Worm (Caenorhabditis elegans) whole organism, L2 larva: ENCODE data around the gene bath-5.
A peak's percentile ranks its signal among the peaks of the same experiment; 100 is the strongest.

ENCODE experiments used
- C34F6.9 ChIP-seq: fragments of 150-350 bp; optimal IDR thresholded peaks from 2 replicates; lab custom pipeline; 2014; ENCODE audit warnings: missing biosample characterization, missing genetic modification characterization
- R02D3.7 ChIP-seq: fragments of 150-350 bp; optimal IDR thresholded peaks from 2 replicates; lab custom pipeline; 2014; ENCODE audit warnings: missing biosample characterization, missing genetic modification characterization
- aly-2 ChIP-seq: fragments of 150-350 bp; optimal IDR thresholded peaks from 2 replicates; lab custom pipeline; 2014; ENCODE audit warnings: missing biosample characterization, missing genetic modification characterization
- ama-1 ChIP-seq: fragments of 150-350 bp; optimal IDR thresholded peaks from 2 replicates; lab custom pipeline; 2018; ENCODE audit warnings: inconsistent platforms
- blmp-1 ChIP-seq: sonication (generic microtip); optimal IDR thresholded peaks from 2 replicates; lab custom pipeline; 2017; ENCODE audit warnings: missing genetic modification characterization, mild to moderate bottlenecking, missing compliant biosample characterization, antibody characterized with exemption, moderate library complexity; ENCODE audit not compliant: insufficient read depth
- ceh-82 ChIP-seq: fragments of 150-350 bp; optimal IDR thresholded peaks from 2 replicates; lab custom pipeline; 2014; ENCODE audit warnings: missing biosample characterization, missing genetic modification characterization
- dmd-4 ChIP-seq: sonication (generic microtip); optimal IDR thresholded peaks from 2 replicates; lab custom pipeline; 2017; ENCODE audit warnings: missing biosample characterization, missing genetic modification characterization
- elt-1 ChIP-seq: fragments of 150-350 bp; optimal IDR thresholded peaks from 2 replicates; lab custom pipeline; 2014; ENCODE audit warnings: missing biosample characterization, missing genetic modification characterization
- elt-3 ChIP-seq: sonication (generic microtip); optimal IDR thresholded peaks from 2 replicates; lab custom pipeline; 2017; ENCODE audit warnings: missing biosample characterization, missing genetic modification characterization
- fos-1 ChIP-seq: fragments of 150-350 bp; optimal IDR thresholded peaks from 2 replicates; lab custom pipeline; 2014; ENCODE audit warnings: missing biosample characterization, missing genetic modification characterization
- gmeb-1 ChIP-seq: fragments of 150-350 bp; optimal IDR thresholded peaks from 2 replicates; lab custom pipeline; 2014; ENCODE audit warnings: missing biosample characterization, missing genetic modification characterization
- lin-13 ChIP-seq: fragments of 150-350 bp; optimal IDR thresholded peaks from 2 replicates; lab custom pipeline; 2014; ENCODE audit warnings: missing biosample characterization, missing genetic modification reagents, missing genetic modification characterization
- lsy-2 ChIP-seq, 2 experiments: fragments of 150-350 bp in 1 of 2; sonication (generic microtip) in 1 of 2; optimal IDR thresholded peaks; 2 replicates each; lab custom pipeline; 2014 to 2017; ENCODE audit warnings: missing biosample characterization in 2 of 2, missing genetic modification characterization in 2 of 2
- mab-5 ChIP-seq: fragments of 150-350 bp; optimal IDR thresholded peaks from 2 replicates; lab custom pipeline; 2014; ENCODE audit warnings: missing biosample characterization, missing genetic modification characterization
- mbf-1 ChIP-seq: sonication (generic microtip); optimal IDR thresholded peaks from 2 replicates; lab custom pipeline; 2017; ENCODE audit warnings: missing biosample characterization, missing genetic modification characterization
- mdl-1 ChIP-seq, 2 experiments: fragments of 150-350 bp in 1 of 2; sonication (generic microtip) in 1 of 2; optimal IDR thresholded peaks; 2 replicates each; lab custom pipeline; 2017; ENCODE audit warnings: missing biosample characterization in 2 of 2, missing genetic modification characterization in 2 of 2
- nhr-10 ChIP-seq: sonication (generic microtip); optimal IDR thresholded peaks from 2 replicates; lab custom pipeline; 2017; ENCODE audit warnings: missing biosample characterization, missing genetic modification characterization
- nhr-11 ChIP-seq: fragments of 150-350 bp; optimal IDR thresholded peaks from 2 replicates; lab custom pipeline; 2014; ENCODE audit warnings: missing biosample characterization, missing genetic modification characterization
- nhr-12 ChIP-seq: fragments of 150-350 bp; optimal IDR thresholded peaks from 2 replicates; lab custom pipeline; 2014; ENCODE audit warnings: missing biosample characterization, missing genetic modification characterization
- nhr-21 ChIP-seq: fragments of 150-350 bp; optimal IDR thresholded peaks from 2 replicates; lab custom pipeline; 2014; ENCODE audit warnings: missing biosample characterization, missing genetic modification characterization
- nhr-23 ChIP-seq: fragments of 150-350 bp; optimal IDR thresholded peaks from 2 replicates; lab custom pipeline; 2014; ENCODE audit warnings: missing biosample characterization, missing genetic modification reagents, missing genetic modification characterization
- nhr-237 ChIP-seq: fragments of 150-350 bp; optimal IDR thresholded peaks from 2 replicates; lab custom pipeline; 2014; ENCODE audit warnings: missing biosample characterization, missing genetic modification characterization
- nhr-25 ChIP-seq: fragments of 150-350 bp; sonication (generic microtip); optimal IDR thresholded peaks from 3 replicates; lab custom pipeline; 2014; ENCODE audit warnings: missing biosample characterization, missing genetic modification characterization
- nhr-77 ChIP-seq: fragments of 150-350 bp; optimal IDR thresholded peaks from 2 replicates; lab custom pipeline; 2014; ENCODE audit warnings: missing biosample characterization, missing genetic modification characterization
- peb-1 ChIP-seq: fragments of 150-350 bp; optimal IDR thresholded peaks from 2 replicates; lab custom pipeline; 2014; ENCODE audit warnings: missing biosample characterization, missing genetic modification characterization
- sem-4 ChIP-seq: fragments of 150-350 bp; optimal IDR thresholded peaks from 2 replicates; lab custom pipeline; 2014; ENCODE audit warnings: missing biosample characterization, missing genetic modification reagents, missing genetic modification characterization
- skn-1 ChIP-seq: sonication (generic microtip); optimal IDR thresholded peaks from 2 replicates; lab custom pipeline; 2017; ENCODE audit warnings: missing biosample characterization, missing genetic modification characterization
- sma-3 ChIP-seq: sonication (generic microtip); optimal IDR thresholded peaks from 2 replicates; lab custom pipeline; 2016; ENCODE audit warnings: missing genetic modification reagents, missing genetic modification characterization, missing compliant biosample characterization
- snpc-4 ChIP-seq: fragments of 150-350 bp; optimal IDR thresholded peaks from 2 replicates; lab custom pipeline; 2014; ENCODE audit warnings: missing biosample characterization, missing genetic modification characterization
- unc-39 ChIP-seq: fragments of 150-350 bp; optimal IDR thresholded peaks from 2 replicates; lab custom pipeline; 2014; ENCODE audit warnings: missing biosample characterization, missing genetic modification characterization
- unc-55 ChIP-seq: fragments of 150-350 bp; sonication (generic microtip); optimal IDR thresholded peaks from 3 replicates; lab custom pipeline; 2014; ENCODE audit warnings: missing biosample characterization, missing genetic modification reagents, missing genetic modification characterization
- unc-62 ChIP-seq: fragments of 150-350 bp; optimal IDR thresholded peaks from 2 replicates; lab custom pipeline; 2014; ENCODE audit warnings: missing biosample characterization, missing genetic modification reagents, missing genetic modification characterization
- ztf-11 ChIP-seq: sonication (generic microtip); optimal IDR thresholded peaks from 2 replicates; lab custom pipeline; 2017; ENCODE audit warnings: missing biosample characterization, missing genetic modification characterization
- ztf-4 ChIP-seq: fragments of 150-350 bp; optimal IDR thresholded peaks from 2 replicates; lab custom pipeline; 2014; ENCODE audit warnings: missing biosample characterization, missing genetic modification characterization

Gene bath-5

DNA sequence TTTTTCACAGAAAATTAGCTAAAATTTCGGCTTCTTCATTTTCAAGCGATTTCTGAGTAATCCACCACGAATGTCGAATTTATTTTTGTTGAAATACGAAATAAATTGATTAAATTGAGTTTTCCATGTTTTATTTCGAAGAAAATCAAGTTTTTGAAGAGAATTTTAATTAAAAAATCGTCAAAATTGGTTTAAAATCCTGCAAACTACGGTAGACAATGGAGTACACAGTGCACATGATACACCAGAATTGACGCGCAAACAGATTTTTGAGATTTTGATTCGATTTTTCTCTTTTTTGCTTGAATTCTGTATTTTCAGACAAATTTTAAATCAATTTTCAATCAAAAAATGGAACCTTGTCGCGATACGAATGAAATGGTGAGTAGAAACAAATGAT is 1.5 kb upstream of the bath-5 start, which contains the start of gene F59H6.14:
Gene F59H6.14, plus strand, starts transcription at position 301 of the 400 bp plus-strand sequence.
- TF ChIP-seq nhr-25 (tag; lab: Kevin White, UChicago) (no peak), blmp-1 (tag; lab: Kevin White, UChicago) (no peak), sma-3 (GFP tag; lab: Kevin White, UChicago) (no peak), nhr-77 (tag; lab: Kevin White, UChicago) (no peak), elt-1 (tag; lab: Kevin White, UChicago) (no peak), nhr-11 (tag; lab: Kevin White, UChicago) (no peak), ztf-4 (tag; lab: Kevin White, UChicago) (no peak), nhr-10 (tag; lab: Kevin White, UChicago) (no peak), mab-5 (tag; lab: Kevin White, UChicago) (no peak), skn-1 (no peak), mbf-1 (tag; lab: Kevin White, UChicago) (no peak), C34F6.9 (tag; lab: Kevin White, UChicago) (no peak), nhr-12 (tag; lab: Kevin White, UChicago) (no peak), nhr-23 (no peak), ama-1 (lab: Kevin White, UChicago) (no peak), lsy-2 (tag; optimal IDR thresholded peaks at IDR 0.05; lab: Kevin White, UChicago) (no peak), dmd-4 (no peak), fos-1 (tag; lab: Kevin White, UChicago) (no peak), ztf-11 (tag; lab: Kevin White, UChicago) (no peak)

DNA sequence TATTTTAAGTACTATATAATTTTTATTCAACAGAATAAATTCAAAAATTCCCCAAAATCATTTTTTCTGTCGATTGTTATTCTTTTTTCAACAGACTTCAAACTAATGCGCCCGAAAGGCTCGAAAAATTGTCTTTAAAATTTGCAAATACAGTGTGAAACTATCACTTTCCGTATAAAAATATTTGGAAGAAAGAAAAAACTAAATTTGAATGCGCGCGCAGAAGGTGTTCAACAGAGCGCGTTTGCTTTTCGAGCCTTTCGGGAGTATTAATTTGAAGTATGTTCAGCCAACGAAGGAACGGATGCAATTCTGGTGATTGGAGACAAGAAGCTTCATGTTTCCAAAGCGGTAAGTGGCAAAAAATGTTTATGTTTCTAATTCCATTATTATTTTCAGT is 530 bp upstream of the bath-5 start, which contains the start of gene btb-4:
Gene btb-4, plus strand, starts transcription at position 35 of the 400 bp plus-strand sequence.
- TF ChIP-seq gmeb-1 (peak; percentile 78), unc-55 (GFP tag; lab: Kevin White, UChicago) (peak; percentile 4)

- TF ChIP-seq nhr-77 (tag; lab: Kevin White, UChicago) (no peak), ama-1 (lab: Kevin White, UChicago) (no peak), lin-13 (GFP tag; lab: Kevin White, UChicago) (no peak), unc-39 (tag; lab: Kevin White, UChicago) (no peak), mab-5 (tag; lab: Kevin White, UChicago) (no peak), snpc-4 (tag; lab: Kevin White, UChicago) (no peak), nhr-21 (no peak), nhr-237 (tag; lab: Kevin White, UChicago) (no peak)
These were observed 1.4 kb downstream of the bath-5 start, which contains the start of gene bath-3 for ce11 chrII:2030367-2030766. bath-3 (minus strand) TSS chrII:2030467.

ce11 chrII:2028712-2029111 is 3.0 kb downstream of the bath-5 start, which contains the start of gene bath-1:
bath-1 (minus strand) TSS chrII:2028812.
- TF ChIP-seq mdl-1 (tag; optimal IDR thresholded peaks at IDR 0.05; lab: Kevin White, UChicago) (no peak), peb-1 (tag; lab: Kevin White, UChicago) (no peak), nhr-237 (tag; lab: Kevin White, UChicago) (no peak), mbf-1 (tag; lab: Kevin White, UChicago) (no peak), lin-13 (GFP tag; lab: Kevin White, UChicago) (no peak), unc-39 (tag; lab: Kevin White, UChicago) (no peak), sem-4 (tag; lab: Kevin White, UChicago) (no peak), snpc-4 (tag; lab: Kevin White, UChicago) (no peak), elt-3 (tag; lab: Kevin White, UChicago) (no peak), fos-1 (tag; lab: Kevin White, UChicago) (no peak), gmeb-1 (no peak), unc-62 (GFP tag; lab: Kevin White, UChicago) (no peak), unc-55 (GFP tag; lab: Kevin White, UChicago) (no peak)

DNA sequence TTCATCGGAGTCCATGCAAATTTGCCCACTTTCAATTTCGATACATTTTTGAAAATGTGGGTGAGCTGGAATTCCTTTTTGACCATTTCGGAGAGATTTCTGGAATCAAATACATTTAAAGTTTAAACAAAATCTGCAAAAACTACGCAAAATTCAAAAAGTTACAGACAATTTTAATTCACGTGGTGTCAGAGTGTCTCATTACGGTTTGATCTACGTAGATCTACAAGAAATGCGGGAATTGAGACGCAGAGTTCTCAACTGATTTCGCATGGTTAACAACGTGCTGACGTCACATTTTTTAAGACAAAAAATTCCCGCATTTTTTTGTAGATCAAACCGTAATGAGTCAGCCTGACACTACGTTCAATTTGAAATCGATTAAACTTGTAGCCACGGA is 5.2 kb downstream of the bath-5 start, which contains the start of gene bath-21:
Gene bath-21, minus strand, starts transcription at position 101 of the 400 bp plus-strand sequence.
- TF ChIP-seq ceh-82 (tag; lab: Kevin White, UChicago) (no peak), R02D3.7 (tag; lab: Kevin White, UChicago) (no peak), aly-2 (no peak), mdl-1 (tag; optimal IDR thresholded peaks at IDR 0.05; lab: Kevin White, UChicago) (no peak), snpc-4 (tag; lab: Kevin White, UChicago) (no peak), nhr-25 (tag; lab: Kevin White, UChicago) (no peak)
- TF ChIP-seq, all 48 proteins: peak for 0
